Worm (Caenorhabditis elegans): ENCODE data around the gene T02D1.9.
A peak's percentile ranks its signal among the peaks of the same experiment; 100 is the strongest.

Gene T02D1.9

DNA sequence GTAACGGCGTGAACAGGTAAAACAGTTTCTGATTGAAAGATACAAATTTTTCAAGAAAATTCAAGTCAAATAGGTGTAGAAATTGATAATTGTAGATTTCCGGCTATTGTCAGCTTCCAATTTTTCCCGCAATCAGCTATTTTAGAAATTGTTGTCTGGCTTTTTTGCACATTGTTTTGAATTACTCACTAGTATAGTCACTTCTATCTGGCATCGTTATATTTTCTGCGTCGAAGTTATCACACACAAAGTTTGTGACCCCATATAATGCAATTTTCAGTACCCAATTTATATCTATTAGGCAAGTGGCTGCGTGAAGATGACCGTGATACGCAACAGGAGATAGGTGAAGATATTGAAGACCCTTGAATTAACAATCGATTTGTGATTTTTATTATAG lies 27.8 kb upstream of the T02D1.9 start:
- no peak for TF ChIP-seq unc-55 (GFP tag; optimal IDR thresholded peaks at IDR 0.05)
- TF ChIP-seq pax-1 (tag; optimal IDR thresholded peaks at IDR 0.05), result no peak
- no peak for TF ChIP-seq T23F11.4 (GFP tag; optimal IDR thresholded peaks at IDR 0.05)
- no peak for TF ChIP-seq tbx-2 (tag; optimal IDR thresholded peaks at IDR 0.05)
- no peak for TF ChIP-seq mec-3 (tag; optimal IDR thresholded peaks at IDR 0.05; ENCODE audit: borderline replicate concordance)
- no peak for TF ChIP-seq hlh-15 (tag; optimal IDR thresholded peaks at IDR 0.05)
- TF ChIP-seq eyg-1 (tag; optimal IDR thresholded peaks at IDR 0.05), result no peak
- TF ChIP-seq ceh-9 (tag; optimal IDR thresholded peaks at IDR 0.05), result no peak
- no peak for TF ChIP-seq rnt-1 (tag; optimal IDR thresholded peaks at IDR 0.05)
- no peak for TF ChIP-seq Y22D7AL.16 (tag; optimal IDR thresholded peaks at IDR 0.05)
- TF ChIP-seq ceh-6 (GFP tag; optimal IDR thresholded peaks at IDR 0.05), result no peak
- TF ChIP-seq C08G9.2 (tag; optimal IDR thresholded peaks at IDR 0.05), result no peak
- TF ChIP-seq hlh-30 (tag; optimal IDR thresholded peaks at IDR 0.05; ENCODE audit: insufficient read depth), result no peak
- no peak for TF ChIP-seq ama-1 (optimal IDR thresholded peaks at IDR 0.05)
- TF ChIP-seq pqm-1 (tag; optimal IDR thresholded peaks at IDR 0.05), result no peak

DNA sequence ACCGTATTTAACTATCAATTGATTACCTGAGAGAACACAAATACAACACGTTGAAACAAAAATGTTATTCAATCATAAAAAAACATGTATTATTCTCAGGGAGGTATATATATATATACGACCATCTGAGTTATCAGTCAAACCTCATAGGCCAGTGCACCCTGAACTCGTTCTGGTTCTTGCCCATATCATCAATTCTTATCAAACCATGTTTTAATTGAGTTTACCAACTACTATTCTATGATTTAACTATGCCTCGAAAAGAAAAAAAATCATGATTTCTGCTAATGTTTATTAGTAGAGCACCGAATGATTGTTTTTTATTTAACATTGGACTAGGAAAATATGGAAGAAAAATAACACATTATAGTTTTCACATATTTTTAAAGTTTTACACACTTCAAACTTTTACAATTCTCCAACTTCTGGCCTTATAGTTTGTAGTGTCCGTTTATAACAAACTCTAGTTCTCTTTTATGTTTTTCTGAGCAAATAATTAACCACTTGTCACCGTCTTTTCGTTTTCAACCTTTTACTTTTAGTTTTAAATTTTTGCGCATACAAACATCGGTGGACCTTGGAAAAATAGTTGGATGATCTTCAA lies 24.9 kb upstream of the T02D1.9 start:
- TF ChIP-seq elt-2 (tag; optimal IDR thresholded peaks at IDR 0.05) (peak; percentile 10), rnt-1 (tag; optimal IDR thresholded peaks at IDR 0.05) (no peak)

DNA sequence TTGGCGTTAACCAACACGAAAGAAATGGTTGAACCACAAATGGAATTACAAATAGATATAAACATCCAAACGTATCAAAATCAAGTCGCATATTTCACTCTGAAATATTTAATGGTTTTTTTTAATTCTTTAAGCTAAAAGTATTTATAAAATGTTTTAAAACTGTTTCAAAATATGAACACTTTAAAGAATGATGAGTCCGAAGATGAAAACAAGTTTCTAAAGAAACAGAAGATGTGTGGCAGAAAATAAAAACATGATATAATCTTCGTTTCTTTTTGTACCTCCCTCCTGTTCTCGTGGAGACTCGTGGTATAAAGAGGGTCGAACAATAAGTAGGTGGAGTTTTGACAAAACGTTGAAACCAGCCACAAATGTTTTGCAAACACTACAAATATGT lies 23.9 kb upstream of the T02D1.9 start, which contains the start of gene lact-6:
Gene lact-6, minus strand, starts transcription at position 101 of the 400 bp plus-strand sequence.
- no peak for TF ChIP-seq ahr-1 (tag; optimal IDR thresholded peaks at IDR 0.05)
- no peak for TF ChIP-seq syd-9 (tag; optimal IDR thresholded peaks at IDR 0.05)
- TF ChIP-seq lim-6 (tag; optimal IDR thresholded peaks at IDR 0.05), result no peak
- no peak for TF ChIP-seq ceh-22 (tag; optimal IDR thresholded peaks at IDR 0.05)
- no peak for TF ChIP-seq K02D7.2 (tag; optimal IDR thresholded peaks at IDR 0.05)
- no peak for TF ChIP-seq unc-3 (GFP tag; conservative IDR thresholded peaks at IDR 0.05)
- TF ChIP-seq unc-3 (tag; optimal IDR thresholded peaks at IDR 0.05), result no peak
- no peak for TF ChIP-seq tbx-2 (tag; optimal IDR thresholded peaks at IDR 0.05)
- no peak for TF ChIP-seq ceh-19 (GFP tag; optimal IDR thresholded peaks at IDR 0.05)
- no peak for TF ChIP-seq ztf-16 (tag; optimal IDR thresholded peaks at IDR 0.05)
- TF ChIP-seq ceh-31 (tag; optimal IDR thresholded peaks at IDR 0.05), result no peak
- no peak for TF ChIP-seq ceh-24 (tag; optimal IDR thresholded peaks at IDR 0.05)
- TF ChIP-seq C08G9.2 (tag; optimal IDR thresholded peaks at IDR 0.05), result no peak
- TF ChIP-seq K09A11.1 (tag; optimal IDR thresholded peaks at IDR 0.05; ENCODE audit: insufficient read depth), result no peak
- TF ChIP-seq pat-9 (tag; optimal IDR thresholded peaks at IDR 0.05), result no peak
- TF ChIP-seq hlh-13 (GFP tag; optimal IDR thresholded peaks at IDR 0.05), result no peak
- TF ChIP-seq pqm-1 (tag; optimal IDR thresholded peaks at IDR 0.05), result no peak
- no peak for TF ChIP-seq ceh-48 (tag; optimal IDR thresholded peaks at IDR 0.05)
- TF ChIP-seq zip-5 (tag; optimal IDR thresholded peaks at IDR 0.05), result no peak
- no peak for TF ChIP-seq hlh-15 (tag; optimal IDR thresholded peaks at IDR 0.05)

DNA sequence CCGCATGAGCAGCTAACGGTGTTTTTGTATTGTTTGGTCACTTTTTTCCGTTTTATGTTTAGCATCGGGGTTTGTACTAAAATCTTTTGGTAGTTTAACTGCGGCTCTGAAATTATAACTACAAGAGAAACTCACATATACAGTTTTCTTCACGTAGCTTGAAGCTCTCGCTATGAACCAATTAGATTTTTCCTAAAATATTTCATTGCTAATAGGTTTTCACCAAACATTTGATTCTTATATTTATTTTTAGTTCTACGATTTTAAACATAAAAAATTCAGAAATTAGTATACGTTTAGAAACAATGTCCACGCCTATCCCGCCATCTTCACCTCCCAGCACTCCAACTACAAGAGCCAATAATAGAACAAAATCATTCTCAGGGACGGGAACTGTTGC lies 20.0 kb upstream of the T02D1.9 start, which contains the start of gene C06A12.3:
Gene C06A12.3, plus strand, starts transcription at position 301 of the 400 bp plus-strand sequence.
- TF ChIP-seq fax-1 (tag; optimal IDR thresholded peaks at IDR 0.05) (no peak), ama-1 (optimal IDR thresholded peaks at IDR 0.05) (no peak), ceh-18 (tag; optimal IDR thresholded peaks at IDR 0.05) (no peak), Y22D7AL.16 (tag; optimal IDR thresholded peaks at IDR 0.05) (no peak)

DNA sequence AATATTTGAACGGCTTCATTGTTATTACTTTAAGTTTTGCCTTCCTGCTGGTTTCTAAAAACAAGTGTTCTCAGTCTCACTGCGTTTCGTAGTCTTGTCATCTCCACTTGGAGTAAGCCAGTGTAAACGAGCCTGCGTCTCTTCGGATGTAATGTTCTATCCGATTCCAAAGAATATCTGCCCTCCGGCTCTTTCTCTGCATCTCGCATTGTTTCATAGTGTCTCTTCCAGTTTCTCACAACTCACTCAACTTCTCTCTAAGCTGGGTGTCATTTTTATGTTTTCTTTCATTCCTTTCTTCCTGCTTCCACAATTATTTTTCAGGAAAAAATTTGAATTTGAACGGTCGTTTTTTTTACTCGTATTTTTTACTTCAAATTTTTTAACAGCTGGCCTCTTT lies 19.6 kb upstream of the T02D1.9 start:
- TF ChIP-seq che-1 (tag; optimal IDR thresholded peaks at IDR 0.05) (no peak), zip-5 (tag; optimal IDR thresholded peaks at IDR 0.05) (no peak), ceh-14 (tag; optimal IDR thresholded peaks at IDR 0.05) (no peak), pat-9 (tag; optimal IDR thresholded peaks at IDR 0.05) (no peak), elt-2 (tag; optimal IDR thresholded peaks at IDR 0.05) (no peak), lim-6 (tag; optimal IDR thresholded peaks at IDR 0.05) (no peak), pha-2 (tag; optimal IDR thresholded peaks at IDR 0.05) (no peak), fkh-10 (GFP tag; optimal IDR thresholded peaks at IDR 0.05) (no peak), ceh-30 (tag; optimal IDR thresholded peaks at IDR 0.05) (no peak), unc-86 (tag; optimal IDR thresholded peaks at IDR 0.05) (no peak), ama-1 (optimal IDR thresholded peaks at IDR 0.05) (no peak), Y22D7AL.16 (tag; optimal IDR thresholded peaks at IDR 0.05) (no peak), tbx-7 (tag; optimal IDR thresholded peaks at IDR 0.05) (no peak), lin-11 (tag; optimal IDR thresholded peaks at IDR 0.05) (no peak), ceh-22 (tag; optimal IDR thresholded peaks at IDR 0.05) (no peak), C38D4.7 (GFP tag; optimal IDR thresholded peaks at IDR 0.05) (no peak)

All from whole organism, late embryonic.